Fruit fly (Drosophila melanogaster) whole organism, embryonic: ENCODE measurements around the gene CG3119.

Source experiments
- Antp ChIP-seq: fragments of 200-800 bp; sonication (Bioruptor generic); optimal IDR thresholded peaks from 3 replicates; lab custom pipeline; 2016; ENCODE audit warnings: missing biosample characterization, missing genetic modification characterization
- CG11560 ChIP-seq: fragments of 200-800 bp; sonication (Bioruptor generic); IDR thresholded peaks from 3 replicates; pipeline ENCODE4 v1.3.6; 2022; ENCODE audit warnings: missing biosample characterization, missing genetic modification characterization
- CG12236 ChIP-seq: fragments of 200-800 bp; sonication (Bioruptor generic); optimal IDR thresholded peaks from 2 replicates; lab custom pipeline; 2016; ENCODE audit warnings: missing biosample characterization, missing genetic modification characterization
- CG13287 ChIP-seq: fragments of 200-800 bp; sonication (Bioruptor generic); IDR thresholded peaks from 2 replicates; pipeline ENCODE4 v1.3.6; 2022; ENCODE audit warnings: missing biosample characterization, missing genetic modification characterization; ENCODE audit not compliant: partially characterized antibody
- CG14441 ChIP-seq: fragments of 200-800 bp; sonication (Bioruptor generic); IDR thresholded peaks from 2 replicates; pipeline ENCODE4 v1.3.6; 2022; ENCODE audit warnings: missing biosample characterization, missing genetic modification characterization
- CG14710 ChIP-seq: fragments of 200-800 bp; sonication (Bioruptor generic); optimal IDR thresholded peaks from 3 replicates; lab custom pipeline; 2019; ENCODE audit warnings: missing biosample characterization, mild to moderate bottlenecking, missing genetic modification characterization, moderate library complexity
- CG17186 ChIP-seq: fragments of 200-800 bp; sonication (Bioruptor generic); optimal IDR thresholded peaks from 3 replicates; lab custom pipeline; 2017; ENCODE audit warnings: missing biosample characterization, missing genetic modification reagents, missing genetic modification characterization
- CG17385 ChIP-seq: fragments of 200-800 bp; sonication (Bioruptor generic); optimal IDR thresholded peaks from 3 replicates; lab custom pipeline; 2018; ENCODE audit warnings: missing biosample characterization, mild to moderate bottlenecking, missing genetic modification characterization
- CG32532 ChIP-seq: fragments of 200-800 bp; sonication (Bioruptor generic); IDR thresholded peaks from 2 replicates; pipeline ENCODE4 v1.3.6; 2022; ENCODE audit warnings: missing biosample characterization, missing genetic modification characterization
- CG34376 ChIP-seq: fragments of 200-800 bp; sonication (Bioruptor generic); optimal IDR thresholded peaks from 2 replicates; lab custom pipeline; 2018; ENCODE audit warnings: missing biosample characterization, mild to moderate bottlenecking, missing genetic modification characterization
- CG6175 ChIP-seq: fragments of 200-800 bp; sonication (Bioruptor generic); IDR thresholded peaks from 3 replicates; pipeline ENCODE4 v1.3.6; 2022; ENCODE audit warnings: missing biosample characterization, missing genetic modification characterization
- CG7928 ChIP-seq: fragments of 200-800 bp; sonication (Bioruptor generic); optimal IDR thresholded peaks from 2 replicates; lab custom pipeline; 2017; ENCODE audit warnings: missing biosample characterization, mild to moderate bottlenecking, missing genetic modification characterization
- CG7963 ChIP-seq: fragments of 200-800 bp; sonication (Bioruptor generic); IDR thresholded peaks from 3 replicates; pipeline ENCODE4 v1.3.6; 2022; ENCODE audit warnings: missing biosample characterization, missing genetic modification characterization; ENCODE audit not compliant: partially characterized antibody
- CG7987 ChIP-seq: fragments of 200-800 bp; sonication (Bioruptor generic); optimal IDR thresholded peaks from 2 replicates; lab custom pipeline; 2018; ENCODE audit warnings: missing biosample characterization, mild to moderate bottlenecking, missing genetic modification characterization, moderate library complexity
- CG8290 ChIP-seq, 3 experiments: fragments of 200-800 bp; sonication (Bioruptor generic); optimal IDR thresholded peaks; 2 replicates each; lab custom pipeline; 2016 to 2019; ENCODE audit warnings: missing biosample characterization in 3 of 3, missing genetic modification characterization in 3 of 3, mild to moderate bottlenecking in 2 of 3, moderate library complexity in 1 of 3
- Deaf1 ChIP-seq: fragments of 200-800 bp; optimal IDR thresholded peaks from 3 replicates; lab custom pipeline; 2019; ENCODE audit warnings: missing biosample characterization, mild to moderate bottlenecking, missing genetic modification characterization, moderate library complexity
- Dip3 ChIP-seq: fragments of 200-800 bp; sonication (Bioruptor generic); optimal IDR thresholded peaks from 3 replicates; lab custom pipeline; 2016; ENCODE audit warnings: missing biosample characterization, missing genetic modification characterization
- Doc3 ChIP-seq: fragments of 200-800 bp; sonication (Bioruptor generic); IDR thresholded peaks from 3 replicates; pipeline ENCODE4 v1.3.6; 2022; ENCODE audit warnings: missing biosample characterization, missing genetic modification characterization; ENCODE audit not compliant: partially characterized antibody
- Dp ChIP-seq: fragments of 200-800 bp; sonication (Bioruptor generic); optimal IDR thresholded peaks from 2 replicates; lab custom pipeline; 2018; ENCODE audit warnings: missing biosample characterization, mild to moderate bottlenecking, missing genetic modification characterization, moderate library complexity
- Drgx ChIP-seq: fragments of 200-800 bp; sonication (Bioruptor generic); IDR thresholded peaks from 2 replicates; pipeline ENCODE4 v1.3.6; 2022; ENCODE audit warnings: missing biosample characterization, missing genetic modification characterization
- HLH54F ChIP-seq: fragments of 200-800 bp; sonication (Bioruptor generic); optimal IDR thresholded peaks from 3 replicates; lab custom pipeline; 2016; ENCODE audit warnings: missing biosample characterization, missing genetic modification characterization
- Kr ChIP-seq: fragments of 200-800 bp; sonication (Bioruptor generic); optimal IDR thresholded peaks from 2 replicates; lab custom pipeline; 2017; ENCODE audit warnings: missing biosample characterization, mild to moderate bottlenecking, missing genetic modification characterization
- Med ChIP-seq: fragments of 200-800 bp; sonication (Bioruptor generic); peaks from one replicate; lab custom pipeline; 2016; ENCODE audit warnings: missing biosample characterization, missing genetic modification characterization, mild to moderate bottlenecking, inconsistent platforms, moderate library complexity
- Pdp1 ChIP-seq, 2 experiments: fragments of 200-800 bp; sonication (Bioruptor generic); optimal IDR thresholded peaks; 3 replicates each; lab custom pipeline; 2016; ENCODE audit warnings: missing biosample characterization in 2 of 2, missing genetic modification characterization in 2 of 2, mild to moderate bottlenecking in 1 of 2, moderate library complexity in 1 of 2
- Ravus ChIP-seq: fragments of 200-800 bp; sonication (Bioruptor generic); IDR thresholded peaks from 2 replicates; pipeline ENCODE4 v1.3.6; 2022; ENCODE audit warnings: missing biosample characterization, missing genetic modification characterization
- br ChIP-seq: fragments of >200 bp; optimal IDR thresholded peaks from 2 replicates; lab custom pipeline; 2017
- bsh ChIP-seq, 2 experiments: fragments of 200-800 bp; sonication (Bioruptor generic); optimal IDR thresholded peaks; 2 replicates each; lab custom pipeline; 2017 to 2018; ENCODE audit warnings: mild to moderate bottlenecking in 2 of 2, missing biosample characterization in 2 of 2, missing genetic modification characterization in 2 of 2, moderate library complexity in 1 of 2
- caup ChIP-seq: fragments of 200-800 bp; sonication (Bioruptor generic); optimal IDR thresholded peaks from 3 replicates; lab custom pipeline; 2017; ENCODE audit warnings: missing biosample characterization, mild to moderate bottlenecking, missing genetic modification characterization, moderate library complexity; ENCODE audit not compliant: severe bottlenecking
- cwo ChIP-seq: fragments of 200-800 bp; sonication (Bioruptor generic); optimal IDR thresholded peaks from 3 replicates; lab custom pipeline; 2017; ENCODE audit warnings: missing biosample characterization, missing genetic modification characterization, mild to moderate bottlenecking, moderate library complexity, missing genetic modification reagents
- dimm ChIP-seq: fragments of 200-800 bp; sonication (Bioruptor generic); IDR thresholded peaks from 2 replicates; pipeline ENCODE4 v1.3.6; 2022; ENCODE audit warnings: missing biosample characterization, missing genetic modification characterization
- exex ChIP-seq: fragments of 200-800 bp; sonication (Bioruptor generic); optimal IDR thresholded peaks from 4 replicates; lab custom pipeline; 2018; ENCODE audit warnings: missing biosample characterization, mild to moderate bottlenecking, missing genetic modification characterization, moderate library complexity
- grn ChIP-seq: fragments of 200-800 bp; sonication (Bioruptor generic); optimal IDR thresholded peaks from 3 replicates; lab custom pipeline; 2017; ENCODE audit warnings: missing biosample characterization, missing genetic modification characterization
- gsb-n ChIP-seq: fragments of 200-800 bp; sonication (Bioruptor generic); optimal IDR thresholded peaks from 3 replicates; lab custom pipeline; 2018; ENCODE audit warnings: missing biosample characterization, mild to moderate bottlenecking, missing genetic modification characterization
- lilli ChIP-seq: fragments of 200-800 bp; sonication (Bioruptor generic); optimal IDR thresholded peaks from 3 replicates; lab custom pipeline; 2016; ENCODE audit warnings: missing biosample characterization, missing genetic modification characterization
- lov ChIP-seq, 2 experiments: fragments of 200-800 bp in 1 of 2; fragments of >200 bp in 1 of 2; sonication (Bioruptor generic) in 1 of 2; IDR thresholded peaks in 1 of 2; optimal IDR thresholded peaks in 1 of 2; 2 replicates in 1 of 2; 3 replicates in 1 of 2; pipeline versions ENCODE4 v1.3.6 to Lab custom; 2017 to 2022; ENCODE audit warnings: missing biosample characterization in 1 of 2, missing genetic modification characterization in 1 of 2
- mirr ChIP-seq: fragments of 200-800 bp; sonication (Bioruptor generic); optimal IDR thresholded peaks from 3 replicates; lab custom pipeline; 2018; ENCODE audit warnings: missing biosample characterization, mild to moderate bottlenecking, missing genetic modification characterization
- nom ChIP-seq: fragments of 200-800 bp; sonication (Bioruptor generic); optimal IDR thresholded peaks from 2 replicates; lab custom pipeline; 2017; ENCODE audit warnings: missing biosample characterization, missing genetic modification characterization, mild to moderate bottlenecking, moderate library complexity, missing genetic modification reagents
- onecut ChIP-seq: fragments of 200-800 bp; sonication (Bioruptor generic); IDR thresholded peaks from 2 replicates; pipeline ENCODE4 v1.3.6; 2022; ENCODE audit warnings: missing biosample characterization, missing genetic modification characterization
- p53 ChIP-seq: fragments of 200-800 bp; sonication (Bioruptor generic); optimal IDR thresholded peaks from 2 replicates; lab custom pipeline; 2016; ENCODE audit warnings: missing biosample characterization, missing genetic modification characterization
- prd ChIP-seq, 3 experiments: fragments of >200 bp in 2 of 3; fragments of 200-800 bp in 1 of 3; sonication (Bioruptor generic) in 1 of 3; optimal IDR thresholded peaks in 2 of 3; IDR thresholded peaks in 1 of 3; 2 replicates in 2 of 3; 3 replicates in 1 of 3; pipeline versions ENCODE4 v1.3.6 to Lab custom; 2017 to 2022; ENCODE audit warnings: missing biosample characterization in 1 of 3, missing genetic modification characterization in 1 of 3
- sd ChIP-seq: fragments of 200-800 bp; sonication (Bioruptor generic); optimal IDR thresholded peaks from 3 replicates; lab custom pipeline; 2018; ENCODE audit warnings: missing biosample characterization, mild to moderate bottlenecking, missing genetic modification characterization, moderate library complexity
- sens ChIP-seq: fragments of 200-800 bp; sonication (Bioruptor generic); peaks from one replicate; lab custom pipeline; 2016; ENCODE audit warnings: missing biosample characterization, missing genetic modification characterization
- sna ChIP-seq: fragments of 200-800 bp; sonication (Bioruptor generic); IDR thresholded peaks from 2 replicates; pipeline ENCODE4 v1.3.6; 2022; ENCODE audit warnings: missing biosample characterization, missing genetic modification characterization; ENCODE audit not compliant: partially characterized antibody
- sug ChIP-seq: fragments of 200-800 bp; optimal IDR thresholded peaks from 2 replicates; lab custom pipeline; 2019; ENCODE audit warnings: missing biosample characterization, mild to moderate bottlenecking, missing genetic modification characterization, moderate library complexity
- ttk ChIP-seq: fragments of 200-800 bp; sonication (Bioruptor generic); IDR thresholded peaks from 2 replicates; pipeline ENCODE4 v2.1.2; 2022; ENCODE audit warnings: missing biosample characterization, missing genetic modification characterization
- unpg ChIP-seq: fragments of 200-800 bp; sonication (Bioruptor generic); optimal IDR thresholded peaks from 3 replicates; lab custom pipeline; 2018; ENCODE audit warnings: missing biosample characterization, mild to moderate bottlenecking, missing genetic modification characterization, moderate library complexity

Gene CG3119

dm6 chr2L:2808038-2808699 lies 29.5 kb downstream of the CG3119 start (continued):
- TF ChIP-seq Dp (GFP tag; lab: Kevin White, UChicago), result no peak
- no peak for TF ChIP-seq prd (optimal IDR thresholded peaks at IDR 0.05; lab: Kevin White, UChicago)
- TF ChIP-seq prd (GFP tag; IDR thresholded peaks at IDR 0.05; lab: Robert Waterston, UW), result no peak
- no peak for TF ChIP-seq HLH54F (GFP tag; lab: Kevin White, UChicago)
- TF ChIP-seq Pdp1 (GFP tag; optimal IDR thresholded peaks at IDR 0.05; lab: Kevin White, UChicago), result peak in 1 of 2 experiments; percentile 33
- peak; percentile 99 for TF ChIP-seq Deaf1 (tag; lab: Kevin White, UChicago)
- no peak for TF ChIP-seq CG7963 (GFP tag; lab: Robert Waterston, UW)
- peak; percentile 58 for TF ChIP-seq Med (GFP tag; lab: Kevin White, UChicago)
- peak; percentile 37; the same call in 1 of the 2 replicates for TF ChIP-seq CG13287
- TF ChIP-seq Ravus, result no peak
- TF ChIP-seq CG17385 (GFP tag; lab: Kevin White, UChicago), result no peak
- no peak for TF ChIP-seq sd (tag; lab: Kevin White, UChicago)
- TF ChIP-seq CG6175 (GFP tag; lab: Robert Waterston, UW), result 0 out of 3 replicates have a peak, but pooled peaks have one; percentile 15
- TF ChIP-seq lov (optimal IDR thresholded peaks at IDR 0.05; lab: Kevin White, UChicago), result no peak
- no peak for TF ChIP-seq lov (GFP tag; IDR thresholded peaks at IDR 0.05; lab: Robert Waterston, UW)
- TF ChIP-seq CG32532 (GFP tag; lab: Robert Waterston, UW), result peak; percentile 21; the same call in 1 of the 2 replicates
- TF ChIP-seq ttk (GFP tag; lab: Robert Waterston, UW), result no peak
- no peak for TF ChIP-seq Drgx (GFP tag; lab: Robert Waterston, UW)
- peak; percentile 17 for TF ChIP-seq caup (GFP tag; lab: Kevin White, UChicago)
- TF ChIP-seq lilli (GFP tag; lab: Kevin White, UChicago), result no peak

dm6 chr2L:2807597-2807996 lies 30.0 kb downstream of the CG3119 start:
- peak; percentile 64 for TF ChIP-seq CG34376 (GFP tag; lab: Kevin White, UChicago)
- peak; percentile 10 for TF ChIP-seq grn (GFP tag; lab: Kevin White, UChicago)
- TF ChIP-seq sug (tag; lab: Kevin White, UChicago), result peak; percentile 58
- TF ChIP-seq Doc3, result no peak
- no peak for TF ChIP-seq CG14710 (tag; lab: Kevin White, UChicago)
- peak; percentile 42 for TF ChIP-seq mirr
- TF ChIP-seq gsb-n (tag; lab: Kevin White, UChicago), result peak; percentile 53
- peak; percentile 7 for TF ChIP-seq CG7987 (GFP tag; lab: Kevin White, UChicago)
- no peak for TF ChIP-seq Kr (GFP tag; lab: Kevin White, UChicago)
- TF ChIP-seq p53 (GFP tag; lab: Kevin White, UChicago), result no peak
- TF ChIP-seq exex (tag; lab: Kevin White, UChicago), result peak; percentile 78
- peak; percentile 13 for TF ChIP-seq sens (GFP tag; lab: Kevin White, UChicago)
- no peak for TF ChIP-seq CG12236
- no peak for TF ChIP-seq br (lab: Kevin White, UChicago)

dm6 chr2L:2806190-2806763 lies 31.4 kb downstream of the CG3119 start:
- TF ChIP-seq CG11560 (tag; lab: Robert Waterston, UW) (0 out of 3 replicates have a peak, but pooled peaks have one; percentile 26), sna (GFP tag; lab: Robert Waterston, UW) (no peak), onecut (GFP tag; lab: Robert Waterston, UW) (no peak), Dip3 (GFP tag; lab: Kevin White, UChicago) (no peak), CG17186 (no peak), nom (GFP tag; lab: Kevin White, UChicago) (peak; percentile 96), Antp (GFP tag; lab: Kevin White, UChicago) (no peak), unpg (GFP tag; lab: Kevin White, UChicago) (no peak), CG8290 (GFP tag; optimal IDR thresholded peaks at IDR 0.05; lab: Kevin White, UChicago) (no peak), CG8290 (tag; optimal IDR thresholded peaks at IDR 0.05; lab: Kevin White, UChicago) (no peak), dimm (GFP tag; lab: Robert Waterston, UW) (no peak), CG14441 (GFP tag; lab: Robert Waterston, UW) (no peak), bsh (GFP tag; optimal IDR thresholded peaks at IDR 0.05; lab: Kevin White, UChicago) (peak in 1 of 2 experiments; percentile 63), CG7928 (GFP tag; lab: Kevin White, UChicago) (no peak), cwo (peak; percentile 38)
